Worm (Caenorhabditis elegans): Measurements from ENCODE around the gene F54C9.9.

The F54C9.9 gene

DNA sequence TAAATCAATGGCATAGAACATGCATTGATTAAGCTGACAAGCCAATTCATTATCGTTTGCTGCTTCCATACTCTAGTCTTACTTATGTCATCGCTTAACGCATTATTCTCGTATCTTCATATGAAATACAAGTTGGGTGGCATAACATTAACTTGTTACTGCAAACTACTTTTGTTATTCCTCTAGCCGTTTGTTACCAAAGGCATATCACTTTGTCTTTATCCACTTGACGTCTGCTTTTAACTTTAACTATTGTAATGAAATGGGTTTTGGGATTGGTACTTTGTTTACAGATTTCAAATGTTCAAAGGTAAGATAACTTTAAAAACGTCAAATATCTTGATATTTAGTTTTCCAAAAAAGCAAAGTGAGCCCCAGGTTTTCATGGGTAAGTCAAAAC lies 41.8 kb upstream of the F54C9.9 start, which contains the start of gene W01C9.2:
Gene W01C9.2 (plus strand): TSS at position 301 of the 400 bp plus-strand sequence.
- TF ChIP-seq K12H6.12 (tag; optimal IDR thresholded peaks at IDR 0.05) (no peak), nhr-80 (tag; optimal IDR thresholded peaks at IDR 0.05) (no peak), madf-8 (GFP tag; conservative IDR thresholded peaks at IDR 0.05) (no peak), somi-1 (GFP tag; optimal IDR thresholded peaks at IDR 0.05) (no peak), mel-28 (tag; optimal IDR thresholded peaks at IDR 0.05; ENCODE audit: borderline replicate concordance) (no peak), T26A5.8 (tag; optimal IDR thresholded peaks at IDR 0.05) (no peak), tbp1 (GFP tag; optimal IDR thresholded peaks at IDR 0.05) (no peak), mxl-1 (tag; optimal IDR thresholded peaks at IDR 0.05) (no peak)

DNA sequence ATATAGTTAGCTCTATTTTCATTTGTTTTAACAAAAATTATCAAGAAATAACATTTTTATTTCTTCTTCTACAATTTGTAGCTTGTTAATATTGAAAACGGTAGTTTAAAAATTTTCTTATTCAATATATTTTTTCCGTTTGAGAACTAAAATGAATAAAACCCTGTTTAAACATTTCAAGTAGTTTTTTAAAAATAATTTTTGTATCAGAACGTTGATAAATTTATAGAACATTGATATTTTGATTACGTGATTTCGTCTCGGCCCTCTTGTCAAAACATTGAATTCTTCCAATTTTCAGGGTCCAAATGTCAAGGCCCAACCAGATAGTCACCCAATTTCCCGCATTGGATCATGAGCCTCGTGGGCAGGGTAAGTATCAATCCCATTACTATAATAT lies 37.4 kb upstream of the F54C9.9 start, which contains the start of gene pqn-73:
Gene pqn-73 (plus strand): TSS at position 301 of the 400 bp plus-strand sequence.
- no peak for TF ChIP-seq hlh-26 (GFP tag; conservative IDR thresholded peaks at IDR 0.05)
- no peak for TF ChIP-seq B0019.2 (GFP tag; conservative IDR thresholded peaks at IDR 0.05)

DNA sequence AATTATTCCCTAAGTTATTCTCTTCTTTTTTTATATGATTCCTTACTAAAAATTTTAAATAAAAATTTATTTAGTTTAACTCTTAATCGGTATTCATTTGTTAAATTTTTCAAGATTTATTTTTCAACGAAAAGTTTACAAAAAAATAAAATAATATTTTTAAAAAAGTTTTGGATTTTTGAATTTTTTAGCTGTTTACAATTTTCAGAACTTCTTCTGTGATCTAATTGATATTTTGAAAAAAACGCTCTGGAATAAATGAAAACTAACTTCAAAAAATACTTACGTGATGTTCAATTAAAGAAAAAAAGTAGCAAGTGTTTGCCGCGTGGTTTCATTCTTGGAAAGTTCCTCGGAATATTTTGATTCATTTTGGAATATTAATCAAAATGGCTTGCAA lies 32.5 kb upstream of the F54C9.9 start, which contains the start of gene decr-1.2:
Gene decr-1.2 (plus strand): TSS at position 301 of the 400 bp plus-strand sequence.
- TF ChIP-seq dox-1 (GFP tag; IDR thresholded peaks at IDR 0.05): no peak
- TF ChIP-seq nhr-27 (tag; optimal IDR thresholded peaks at IDR 0.05): no peak
- no peak for TF ChIP-seq C06A6.2 (GFP tag; conservative IDR thresholded peaks at IDR 0.05)
- no peak for TF ChIP-seq pbrm-1 (GFP tag; IDR thresholded peaks at IDR 0.05)
- no peak for TF ChIP-seq F39B2.1 (GFP tag; IDR thresholded peaks at IDR 0.05)
- no peak for TF ChIP-seq lsy-27 (tag; optimal IDR thresholded peaks at IDR 0.05; ENCODE audit: borderline replicate concordance, insufficient read depth)
- TF ChIP-seq ztf-26 (tag; optimal IDR thresholded peaks at IDR 0.05): no peak
- no peak for TF ChIP-seq F57C9.4 (tag; optimal IDR thresholded peaks at IDR 0.05)

DNA sequence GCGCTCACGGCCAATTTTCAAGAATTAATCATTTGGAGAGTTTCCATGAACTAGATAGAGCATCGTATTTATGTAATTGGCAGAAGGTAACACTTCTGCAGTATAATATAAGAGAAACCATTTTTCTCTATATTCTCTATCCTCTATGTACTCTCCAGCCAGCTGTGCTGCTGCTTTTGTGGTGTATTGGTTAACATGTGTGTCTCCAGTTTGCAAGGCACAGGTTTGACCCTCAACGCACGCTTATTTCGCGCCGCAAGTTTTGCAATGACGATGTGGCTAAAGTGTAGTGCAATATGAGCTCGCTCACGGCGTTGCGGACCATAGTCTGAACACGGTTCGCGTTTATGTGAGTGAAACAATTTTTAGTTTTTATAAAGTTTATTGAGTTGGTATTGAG lies 30.9 kb upstream of the F54C9.9 start:
- TF ChIP-seq F22D6.2 (tag; optimal IDR thresholded peaks at IDR 0.05) (no peak), F37B4.10 (GFP tag; IDR thresholded peaks at IDR 0.05) (0 out of 2 replicates have a peak, but pooled peaks have one; percentile 73), mel-28 (tag; optimal IDR thresholded peaks at IDR 0.05; ENCODE audit: borderline replicate concordance) (peak; percentile 23), sea-2 (GFP tag; IDR thresholded peaks at IDR 0.05) (no peak), F33H1.4 (GFP tag; IDR thresholded peaks at IDR 0.05) (peak; percentile 36; the same call in 1 of the 2 replicates), dox-1 (GFP tag; IDR thresholded peaks at IDR 0.05) (no peak), aptf-3 (GFP tag; IDR thresholded peaks at IDR 0.05) (0 out of 2 replicates have a peak, but pooled peaks have one; percentile 37), ceh-58 (GFP tag; IDR thresholded peaks at IDR 0.05) (peak; percentile 94; the same call in 1 of the 2 replicates), ceh-27 (GFP tag; optimal IDR thresholded peaks at IDR 0.05) (peak; percentile 75), hrde-1 (tag; optimal IDR thresholded peaks at IDR 0.05; ENCODE audit: borderline replicate concordance) (peak; percentile 72), ceh-40 (GFP tag; IDR thresholded peaks at IDR 0.05) (peak; percentile 92), snpc-3.4 (tag; optimal IDR thresholded peaks at IDR 0.05) (peak; percentile 87), ZK185.1 (tag; optimal IDR thresholded peaks at IDR 0.05; ENCODE audit: poor library complexity, severe bottlenecking) (peak; percentile 88), ets-4 (GFP tag; optimal IDR thresholded peaks at IDR 0.05) (peak; percentile 93), him-1 (tag; optimal IDR thresholded peaks at IDR 0.05) (peak; percentile 82), mcd-1 (GFP tag; IDR thresholded peaks at IDR 0.05) (peak; percentile 72; the same call in 1 of the 2 replicates), C06A6.2 (GFP tag; conservative IDR thresholded peaks at IDR 0.05) (peak; percentile 65), pha-4 (tag; optimal IDR thresholded peaks at IDR 0.05) (no peak), madf-3 (GFP tag; IDR thresholded peaks at IDR 0.05) (no peak; the same call in 1 of the 2 replicates), F57C9.4 (tag; optimal IDR thresholded peaks at IDR 0.05) (peak; percentile 69), Y95B8A.8 (GFP tag; IDR thresholded peaks at IDR 0.05) (no peak), tbp1 (GFP tag; optimal IDR thresholded peaks at IDR 0.05) (peak; percentile 96), hlh-12 (tag; optimal IDR thresholded peaks at IDR 0.05) (peak; percentile 83), snpc-1.3 (tag; optimal IDR thresholded peaks at IDR 0.05; ENCODE audit: insufficient read depth) (no peak), F39B2.1 (GFP tag; IDR thresholded peaks at IDR 0.05) (no peak), nhr-179 (tag; optimal IDR thresholded peaks at IDR 0.05) (peak; percentile 77), egl-44 (GFP tag; IDR thresholded peaks at IDR 0.05) (peak; percentile 84), sptf-2 (GFP tag; optimal IDR thresholded peaks at IDR 0.05) (peak; percentile 97), xnd-1 (tag; optimal IDR thresholded peaks at IDR 0.05) (no peak), atf-7 (tag; optimal IDR thresholded peaks at IDR 0.05) (peak; percentile 84), B0336.3 (GFP tag; IDR thresholded peaks at IDR 0.05) (no peak)
